Fruit fly (Drosophila melanogaster): ENCODE results near the gene CG42718.
A peak's percentile ranks its signal among the peaks of the same experiment; 100 is the strongest.

The CG42718 gene

DNA sequence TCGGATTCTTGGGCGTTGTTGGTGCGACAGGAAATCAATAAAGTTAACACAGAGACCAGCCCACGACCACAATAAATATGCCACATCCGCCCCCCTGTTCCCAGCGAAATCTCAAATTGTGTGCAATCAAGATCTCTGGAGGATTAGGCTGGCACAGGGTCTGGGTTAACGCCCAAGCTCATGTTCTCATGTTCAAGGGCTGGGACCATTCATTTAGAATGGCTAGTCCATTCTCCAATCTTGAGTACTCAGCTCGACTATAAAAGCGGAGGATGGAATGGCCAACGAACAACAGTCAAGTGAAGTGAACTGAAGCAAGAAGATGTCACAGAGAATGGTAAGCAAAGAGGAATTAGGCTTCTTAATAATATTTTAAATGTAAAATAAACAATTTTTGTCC is 11.9 kb upstream of the CG42718 start, which contains the start of gene CG13056:
TSS of gene CG13056 (plus strand) at position 301 of the 400 bp plus-strand sequence.
- no peak for TF ChIP-seq CG10631 (GFP tag; optimal IDR thresholded peaks at IDR 0.05)
- no peak for TF ChIP-seq CG9139 (GFP tag; optimal IDR thresholded peaks at IDR 0.05)
- no peak for TF ChIP-seq net (GFP tag; optimal IDR thresholded peaks at IDR 0.05)
- no peak for TF ChIP-seq CG8632 (GFP tag; optimal IDR thresholded peaks at IDR 0.05)
- TF ChIP-seq CG6276 (GFP tag; optimal IDR thresholded peaks at IDR 0.05) = no peak
- TF ChIP-seq Gug (GFP tag; IDR thresholded peaks at IDR 0.05) = no peak

DNA sequence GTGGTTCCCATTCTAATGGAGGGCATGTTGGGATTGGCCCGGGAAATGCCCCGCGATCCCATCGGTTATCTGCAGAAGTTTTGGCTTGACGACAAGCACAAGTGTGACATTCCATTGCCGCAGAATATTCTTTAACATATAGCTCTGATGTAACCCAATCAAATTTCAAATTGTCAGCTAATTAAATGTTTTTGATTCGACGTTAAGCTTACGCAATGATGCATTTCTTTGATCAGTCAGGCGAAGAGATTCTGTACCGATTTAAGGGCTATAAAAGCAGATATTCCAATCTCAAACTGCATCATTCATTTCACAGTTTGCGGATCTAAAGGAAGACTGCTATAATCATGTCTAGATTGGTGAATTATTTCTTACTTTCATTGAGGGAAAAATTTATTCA is 10.6 kb upstream of the CG42718 start, which contains the start of gene retinin:
TSS of gene retinin (plus strand) at position 301 of the 400 bp plus-strand sequence.
- no peak for TF ChIP-seq CG11762 (GFP tag; optimal IDR thresholded peaks at IDR 0.05; ENCODE audit: insufficient read depth)
- no peak for TF ChIP-seq Smox (GFP tag; optimal IDR thresholded peaks at IDR 0.05)
- TF ChIP-seq net (GFP tag; optimal IDR thresholded peaks at IDR 0.05) = no peak
- no peak for TF ChIP-seq Gug (GFP tag; IDR thresholded peaks at IDR 0.05)
- no peak for TF ChIP-seq CG11294 (GFP tag; IDR thresholded peaks at IDR 0.05)
- TF ChIP-seq Eip78C (GFP tag) = no peak
- TF ChIP-seq CG8119 (GFP tag; IDR thresholded peaks at IDR 0.05) = no peak
- no peak for TF ChIP-seq fd59A (GFP tag; optimal IDR thresholded peaks at IDR 0.05)

DNA sequence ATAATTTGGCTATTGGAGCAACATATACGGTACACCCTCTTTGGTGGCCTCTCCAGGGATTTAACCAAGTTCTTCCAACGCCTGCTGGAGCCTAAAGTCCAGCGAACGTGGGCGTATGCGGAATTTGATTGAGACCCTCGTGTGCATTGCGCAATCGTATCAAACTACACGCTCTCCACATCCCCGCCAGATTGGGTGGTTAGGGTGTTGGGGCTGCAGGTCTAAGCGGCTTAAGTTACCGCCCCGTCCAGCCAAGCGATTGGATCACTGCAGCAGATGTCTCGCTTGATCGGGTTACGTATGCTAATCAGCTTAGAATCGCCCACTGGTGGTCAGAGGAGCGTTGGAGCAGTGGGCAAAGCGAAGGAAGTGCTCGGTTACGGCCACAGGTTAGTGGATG is 9.7 kb upstream of the CG42718 start, which contains the start of gene CG33060:
TSS of gene CG33060 (plus strand) at position 301 of the 400 bp plus-strand sequence.
- TF ChIP-seq CG3919 (GFP tag; optimal IDR thresholded peaks at IDR 0.05) (no peak), CG3032 (tag; optimal IDR thresholded peaks at IDR 0.05) (no peak), CG6808 (GFP tag; optimal IDR thresholded peaks at IDR 0.05) (no peak), fd85E (GFP tag; optimal IDR thresholded peaks at IDR 0.05) (no peak), CG7368 (GFP tag; optimal IDR thresholded peaks at IDR 0.05) (no peak), CG8632 (GFP tag; optimal IDR thresholded peaks at IDR 0.05) (no peak), acj6 (GFP tag; optimal IDR thresholded peaks at IDR 0.05) (no peak), Sox102F (GFP tag; optimal IDR thresholded peaks at IDR 0.05) (no peak), fkh (GFP tag; optimal IDR thresholded peaks at IDR 0.05) (no peak)

DNA sequence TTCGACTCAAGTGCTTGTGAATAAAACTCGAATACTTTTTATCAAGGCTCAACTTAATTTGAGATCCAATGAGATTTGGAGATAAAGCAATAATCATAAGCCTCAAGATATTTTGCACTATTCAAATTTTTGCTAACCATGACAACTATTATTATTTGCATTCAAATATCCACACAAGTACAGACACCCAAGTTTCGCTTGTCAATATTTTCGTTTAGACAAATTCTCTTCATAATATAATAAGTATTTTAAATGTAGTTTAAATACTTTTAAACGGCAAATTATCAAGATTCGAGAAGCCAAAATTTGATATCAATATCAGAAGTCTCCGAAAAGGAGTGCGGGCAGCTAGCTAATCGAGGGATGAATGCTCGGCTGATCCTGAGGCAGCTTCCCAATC is 8.4 kb upstream of the CG42718 start, which contains the start of gene CG33061:
TSS of gene CG33061 (plus strand) at position 301 of the 400 bp plus-strand sequence.
- TF ChIP-seq Lpt (GFP tag; optimal IDR thresholded peaks at IDR 0.05) = no peak
- no peak for TF ChIP-seq CG3919 (GFP tag; optimal IDR thresholded peaks at IDR 0.05)
- TF ChIP-seq esn (GFP tag; optimal IDR thresholded peaks at IDR 0.05) = no peak
- TF ChIP-seq dsx (GFP tag; optimal IDR thresholded peaks at IDR 0.05; ENCODE audit: poor library complexity, severe bottlenecking) = no peak
- TF ChIP-seq CG16779 (tag; optimal IDR thresholded peaks at IDR 0.05) = no peak
- no peak for TF ChIP-seq Met (GFP tag; optimal IDR thresholded peaks at IDR 0.05)
- no peak for TF ChIP-seq Hr38 (GFP tag; optimal IDR thresholded peaks at IDR 0.05)
- no peak for TF ChIP-seq CG9139 (GFP tag; optimal IDR thresholded peaks at IDR 0.05)
- no peak for TF ChIP-seq fd59A (GFP tag; optimal IDR thresholded peaks at IDR 0.05)
- no peak for TF ChIP-seq CG10669 (GFP tag; optimal IDR thresholded peaks at IDR 0.05)
- TF ChIP-seq CG11762 (GFP tag; optimal IDR thresholded peaks at IDR 0.05; ENCODE audit: insufficient read depth) = no peak
- TF ChIP-seq CG6808 (GFP tag; optimal IDR thresholded peaks at IDR 0.05) = no peak
- no peak for TF ChIP-seq CG34406 (GFP tag; optimal IDR thresholded peaks at IDR 0.05)
- TF ChIP-seq CG31627 (GFP tag; optimal IDR thresholded peaks at IDR 0.05) = no peak
- TF ChIP-seq CG8119 (GFP tag; IDR thresholded peaks at IDR 0.05) = no peak
- TF ChIP-seq CG11294 (GFP tag; IDR thresholded peaks at IDR 0.05) = no peak

DNA sequence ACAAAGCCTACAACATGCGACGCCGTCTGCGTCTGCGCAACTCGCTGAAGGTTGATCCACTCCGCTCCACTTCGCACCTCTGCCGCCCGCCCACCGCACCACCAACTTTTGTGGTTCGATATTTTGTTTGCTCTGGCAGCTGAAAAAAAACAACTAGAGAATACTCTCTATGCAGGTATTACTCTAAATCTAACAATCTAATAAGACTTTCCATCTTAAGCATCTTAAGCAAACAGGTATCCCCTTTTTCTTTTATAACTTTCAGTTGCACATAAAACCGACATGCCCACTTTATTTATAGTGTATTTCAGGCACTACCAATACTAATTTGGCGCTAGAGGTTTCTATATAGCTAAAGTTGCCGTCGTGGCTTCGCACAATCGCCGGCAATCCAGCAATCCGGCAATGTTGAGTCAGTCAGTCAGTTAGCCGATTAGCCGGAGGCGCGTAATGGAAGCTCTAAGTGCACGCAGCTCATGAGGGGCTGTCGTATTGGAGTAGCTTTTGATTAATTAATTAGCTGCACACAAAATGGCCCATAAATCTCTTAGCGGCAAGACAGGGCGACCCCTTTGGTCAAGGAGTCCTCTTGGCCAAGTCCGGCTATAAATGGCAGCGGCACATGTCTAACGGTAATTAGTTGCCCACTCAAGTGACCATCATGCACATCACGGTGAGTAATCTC is 7.3 kb upstream of the CG42718 start, which contains the start of gene CG13058:
TSS of gene CG13058 (plus strand) at position 635 of the 685 bp plus-strand sequence.
- peak; percentile 15 for TF ChIP-seq CG1621 (tag; optimal IDR thresholded peaks at IDR 0.05)
- TF ChIP-seq eg (GFP tag; IDR thresholded peaks at IDR 0.05) = peak; percentile 23; the same call in 1 of the 3 replicates
- TF ChIP-seq Lpt (GFP tag; optimal IDR thresholded peaks at IDR 0.05) = peak; percentile 65
- TF ChIP-seq CG10631 (GFP tag; optimal IDR thresholded peaks at IDR 0.05) = peak; percentile 37
- no peak for TF ChIP-seq Blimp-1 (GFP tag; optimal IDR thresholded peaks at IDR 0.05)
- TF ChIP-seq acj6 (GFP tag; optimal IDR thresholded peaks at IDR 0.05) = peak; percentile 50
- TF ChIP-seq dac (GFP tag; optimal IDR thresholded peaks at IDR 0.05) = peak; percentile 35
- peak; percentile 62 for TF ChIP-seq CG10669 (GFP tag; optimal IDR thresholded peaks at IDR 0.05)
- no peak for TF ChIP-seq dsx (GFP tag; optimal IDR thresholded peaks at IDR 0.05; ENCODE audit: poor library complexity, severe bottlenecking)
- TF ChIP-seq salr (GFP tag; optimal IDR thresholded peaks at IDR 0.05) = peak; percentile 42 to 64
- TF ChIP-seq CG16779 (tag; optimal IDR thresholded peaks at IDR 0.05) = peak; percentile 10
- TF ChIP-seq Gug (GFP tag; IDR thresholded peaks at IDR 0.05) = peak; percentile 32; the same call in 1 of the 2 replicates
- peak; percentile 21 for TF ChIP-seq CG6792 (GFP tag; optimal IDR thresholded peaks at IDR 0.05)
- TF ChIP-seq CG11294 (GFP tag; IDR thresholded peaks at IDR 0.05) = peak; percentile 48; the same call in 1 of the 2 replicates
- no peak for TF ChIP-seq Eip75B (GFP tag; optimal IDR thresholded peaks at IDR 0.05)
- TF ChIP-seq Ets96B (tag; optimal IDR thresholded peaks at IDR 0.05) = peak; percentile 71
- TF ChIP-seq ss (GFP tag; optimal IDR thresholded peaks at IDR 0.05) = no peak
- no peak for TF ChIP-seq CG11902 (GFP tag; optimal IDR thresholded peaks at IDR 0.05)
- TF ChIP-seq CG4318 (GFP tag; optimal IDR thresholded peaks at IDR 0.05) = peak; percentile 78
- TF ChIP-seq CG7368 (GFP tag; optimal IDR thresholded peaks at IDR 0.05) = no peak
- TF ChIP-seq fkh (GFP tag; optimal IDR thresholded peaks at IDR 0.05) = peak; percentile 67

Measured in whole organism, prepupa.